Worm (Caenorhabditis elegans): ENCODE measurements around the gene srlf-19.

ce11 chrV:524058-524457 lies 18.8 kb downstream of the srlf-19 start, which contains the start of gene lipl-3:
- TF ChIP-seq unc-62 (GFP tag; optimal IDR thresholded peaks at IDR 0.05): no peak
- no peak for TF ChIP-seq lsy-2 (tag; optimal IDR thresholded peaks at IDR 0.05)
- TF ChIP-seq nhr-76 (tag; optimal IDR thresholded peaks at IDR 0.05): no peak
- TF ChIP-seq nhr-12 (tag; optimal IDR thresholded peaks at IDR 0.05): no peak
- no peak for TF ChIP-seq unc-39 (tag; optimal IDR thresholded peaks at IDR 0.05)
- TF ChIP-seq mab-5 (tag; optimal IDR thresholded peaks at IDR 0.05): no peak
- TF ChIP-seq lin-32 (GFP tag; optimal IDR thresholded peaks at IDR 0.05): no peak
- TF ChIP-seq lin-13 (tag; optimal IDR thresholded peaks at IDR 0.05): no peak
- no peak for TF ChIP-seq snpc-4 (tag; optimal IDR thresholded peaks at IDR 0.05)
- TF ChIP-seq ces-1 (GFP tag; optimal IDR thresholded peaks at IDR 0.05): no peak
